Worm (Caenorhabditis elegans) whole organism, young adult: ENCODE results near the gene gpch-1.

ENCODE experiments used
- B0035.1 ChIP-seq: sonication (generic microtip); optimal IDR thresholded peaks from 2 replicates; lab custom pipeline; 2016; ENCODE audit warnings: missing genetic modification characterization, mild to moderate bottlenecking, missing compliant biosample characterization, missing genotype, missing genetic modification reagents
- B0261.1 ChIP-seq: sonication (generic microtip); optimal IDR thresholded peaks from 2 replicates; lab custom pipeline; 2016; ENCODE audit warnings: mild to moderate bottlenecking, missing genetic modification characterization, moderate library complexity, missing compliant biosample characterization
- B0336.3 ChIP-seq: fragments of 200-800 bp; sonication (Bioruptor generic); IDR thresholded peaks from 2 replicates; pipeline ENCODE4 v1.3.6; 2022; ENCODE audit warnings: missing genetic modification characterization, missing compliant biosample characterization
- C06A6.2 ChIP-seq: fragments of 200-800 bp; sonication (Bioruptor generic); conservative IDR thresholded peaks from 2 replicates; pipeline ENCODE4 v1.3.6; 2022; ENCODE audit warnings: missing genetic modification characterization, missing compliant biosample characterization
- F57A8.1 ChIP-seq: fragments of 200-800 bp; sonication (Bioruptor generic); optimal IDR thresholded peaks from 2 replicates; lab custom pipeline; 2018; ENCODE audit warnings: mild to moderate bottlenecking, missing genetic modification characterization, moderate library complexity, missing compliant biosample characterization
- K11D2.4 ChIP-seq: fragments of 200-800 bp; sonication (Bioruptor generic); IDR thresholded peaks from 2 replicates; pipeline ENCODE4 v1.3.6; 2022; ENCODE audit warnings: missing genetic modification reagents, missing genetic modification characterization, missing compliant biosample characterization
- T07F8.4 ChIP-seq: sonication (generic microtip); optimal IDR thresholded peaks from 2 replicates; lab custom pipeline; 2016; ENCODE audit warnings: mild to moderate bottlenecking, missing genetic modification characterization, moderate library complexity, missing compliant biosample characterization
- Y53G8AR.9 ChIP-seq: fragments of 200-800 bp; sonication (Bioruptor generic); conservative IDR thresholded peaks from 2 replicates; pipeline ENCODE4 v1.3.6; 2022; ENCODE audit warnings: missing genetic modification reagents, missing genetic modification characterization, missing compliant biosample characterization
- Y95B8A.8 ChIP-seq: fragments of 200-800 bp; sonication (Bioruptor generic); IDR thresholded peaks from 2 replicates; pipeline ENCODE4 v1.3.6; 2022; ENCODE audit warnings: missing genetic modification reagents, missing genetic modification characterization, missing compliant biosample characterization
- attf-3 ChIP-seq: fragments of 200-800 bp; sonication (Bioruptor generic); conservative IDR thresholded peaks from 2 replicates; pipeline ENCODE4 v1.3.6; 2022; ENCODE audit warnings: missing genetic modification reagents, missing genetic modification characterization, missing compliant biosample characterization
- attf-5 ChIP-seq: fragments of 200-800 bp; sonication (Bioruptor generic); optimal IDR thresholded peaks from 2 replicates; lab custom pipeline; 2018; ENCODE audit warnings: mild to moderate bottlenecking, missing genetic modification characterization, missing compliant biosample characterization
- attf-6 ChIP-seq: fragments of 200-800 bp; sonication (Bioruptor generic); IDR thresholded peaks from 2 replicates; pipeline ENCODE4 v1.3.6; 2022; ENCODE audit warnings: missing genetic modification reagents, missing genetic modification characterization, missing compliant biosample characterization
- ccch-3 ChIP-seq: fragments of 200-800 bp; sonication (Bioruptor generic); optimal IDR thresholded peaks from 2 replicates; lab custom pipeline; 2018; ENCODE audit warnings: mild to moderate bottlenecking, missing genetic modification characterization, missing compliant biosample characterization
- ceh-100 ChIP-seq: fragments of 200-800 bp; sonication (Bioruptor generic); IDR thresholded peaks from 2 replicates; pipeline ENCODE4 v1.3.6; 2022; ENCODE audit warnings: missing genetic modification reagents, missing genetic modification characterization, missing compliant biosample characterization
- chd-7 ChIP-seq: sonication (generic microtip); optimal IDR thresholded peaks from 2 replicates; lab custom pipeline; 2016; ENCODE audit warnings: mild to moderate bottlenecking, missing genetic modification characterization, moderate library complexity, missing compliant biosample characterization
- dox-1 ChIP-seq: fragments of 200-800 bp; sonication (Bioruptor generic); IDR thresholded peaks from 2 replicates; pipeline ENCODE4 v1.3.6; 2022; ENCODE audit warnings: missing genetic modification reagents, missing genetic modification characterization, missing compliant biosample characterization
- efl-1 ChIP-seq: fragments of 150-350 bp; optimal IDR thresholded peaks from 2 replicates; lab custom pipeline; 2014; ENCODE audit warnings: missing biosample characterization, missing genetic modification reagents, missing genetic modification characterization
- ekl-4 ChIP-seq: fragments of 200-800 bp; sonication (Bioruptor generic); IDR thresholded peaks from 2 replicates; pipeline ENCODE4 v1.3.6; 2022; ENCODE audit warnings: missing genetic modification reagents, missing genetic modification characterization, missing compliant biosample characterization
- ets-4 ChIP-seq: fragments of 200-800 bp; sonication (Bioruptor generic); optimal IDR thresholded peaks from 2 replicates; lab custom pipeline; 2018; ENCODE audit warnings: mild to moderate bottlenecking, missing genetic modification characterization, missing compliant biosample characterization
- him-1 ChIP-seq: sonication (generic microtip); optimal IDR thresholded peaks from 2 replicates; lab custom pipeline; 2016; ENCODE audit warnings: missing genotype, missing genetic modification reagents, missing genetic modification characterization, missing compliant biosample characterization
- hlh-26 ChIP-seq: fragments of 200-800 bp; sonication (Bioruptor generic); conservative IDR thresholded peaks from 2 replicates; pipeline ENCODE4 v1.3.6; 2022; ENCODE audit warnings: missing genetic modification reagents, missing genetic modification characterization, missing compliant biosample characterization
- hmg-1.2 ChIP-seq: fragments of 200-800 bp; sonication (Bioruptor generic); IDR thresholded peaks from 2 replicates; pipeline ENCODE4 v1.3.6; 2022; ENCODE audit warnings: missing genetic modification reagents, missing genetic modification characterization, missing compliant biosample characterization
- hrde-1 ChIP-seq: sonication (generic microtip); optimal IDR thresholded peaks from 2 replicates; lab custom pipeline; 2016; ENCODE audit warnings: missing genetic modification characterization, mild to moderate bottlenecking, missing compliant biosample characterization, moderate library complexity, missing genotype, missing genetic modification reagents, borderline replicate concordance
- lag-1 ChIP-seq: fragments of 200-800 bp; sonication (Bioruptor generic); IDR thresholded peaks from 2 replicates; pipeline ENCODE4 v1.3.6; 2022; ENCODE audit warnings: missing genetic modification reagents, missing genetic modification characterization, missing compliant biosample characterization
- let-526 ChIP-seq: fragments of 200-800 bp; sonication (Bioruptor generic); IDR thresholded peaks from 2 replicates; pipeline ENCODE4 v1.3.6; 2022; ENCODE audit warnings: missing genetic modification reagents, missing genetic modification characterization, missing compliant biosample characterization
- lin-26 ChIP-seq: fragments of 200-800 bp; sonication (Bioruptor generic); IDR thresholded peaks from 2 replicates; pipeline ENCODE4 v1.3.6; 2022; ENCODE audit warnings: missing genetic modification reagents, missing genetic modification characterization, missing compliant biosample characterization
- lin-35 ChIP-seq, 3 experiments: fragments of 150-350 bp in 2 of 3; sonication (generic microtip) in 1 of 3; optimal IDR thresholded peaks; 2 replicates each; lab custom pipeline; 2014 to 2018; ENCODE audit warnings: missing biosample characterization in 3 of 3, missing genetic modification characterization in 3 of 3, missing genetic modification reagents in 3 of 3
- lin-40 ChIP-seq: sonication (generic microtip); optimal IDR thresholded peaks from 2 replicates; lab custom pipeline; 2016; ENCODE audit warnings: missing genetic modification characterization, mild to moderate bottlenecking, missing compliant biosample characterization, missing genotype, missing genetic modification reagents
- mcd-1 ChIP-seq: fragments of 200-800 bp; sonication (Bioruptor generic); IDR thresholded peaks from 2 replicates; pipeline ENCODE4 v1.3.6; 2022; ENCODE audit warnings: missing genetic modification reagents, missing genetic modification characterization, missing compliant biosample characterization
- mel-28 ChIP-seq: sonication (generic microtip); optimal IDR thresholded peaks from 2 replicates; lab custom pipeline; 2016; ENCODE audit warnings: borderline replicate concordance, mild to moderate bottlenecking, missing genetic modification characterization, missing compliant biosample characterization
- nfyb-1 ChIP-seq: fragments of 200-800 bp; sonication (Bioruptor generic); IDR thresholded peaks from 2 replicates; pipeline ENCODE4 v1.3.6; 2022; ENCODE audit warnings: missing genetic modification reagents, missing genetic modification characterization, missing compliant biosample characterization
- nhr-120 ChIP-seq: fragments of 200-800 bp; sonication (Bioruptor generic); IDR thresholded peaks from 2 replicates; pipeline ENCODE4 v1.3.6; 2022; ENCODE audit warnings: missing genetic modification characterization, missing compliant biosample characterization
- nhr-80 ChIP-seq: sonication (generic microtip); optimal IDR thresholded peaks from 2 replicates; lab custom pipeline; 2016; ENCODE audit warnings: missing genetic modification characterization, missing compliant biosample characterization
- pha-4 ChIP-seq: fragments of 150-350 bp; sonication (generic microtip); optimal IDR thresholded peaks from 2 replicates; lab custom pipeline; 2014; ENCODE audit warnings: missing biosample characterization, missing genetic modification reagents, missing genetic modification characterization
- rcor-1 ChIP-seq: fragments of 200-800 bp; sonication (Bioruptor generic); IDR thresholded peaks from 2 replicates; pipeline ENCODE4 v1.3.6; 2022; ENCODE audit warnings: missing genetic modification reagents, missing genetic modification characterization, missing compliant biosample characterization
- repo-1 ChIP-seq: sonication (generic microtip); optimal IDR thresholded peaks from 2 replicates; lab custom pipeline; 2017; ENCODE audit warnings: mild to moderate bottlenecking, missing genetic modification characterization, missing compliant biosample characterization
- rpc-1 ChIP-seq, 2 experiments: fragments of 150-350 bp in 1 of 2; sonication (generic microtip) in 1 of 2; optimal IDR thresholded peaks; 2 replicates each; lab custom pipeline; 2014 to 2018; ENCODE audit warnings: missing biosample characterization in 1 of 2, missing genetic modification characterization in 1 of 2, missing genetic modification reagents in 1 of 2, missing genotype in 1 of 2
- snpc-1.1 ChIP-seq: sonication (generic microtip); optimal IDR thresholded peaks from 2 replicates; lab custom pipeline; 2017; ENCODE audit warnings: missing genetic modification characterization, mild to moderate bottlenecking, missing compliant biosample characterization, antibody characterized with exemption, moderate library complexity, missing genotype, missing genetic modification reagents; ENCODE audit not compliant: insufficient read depth
- snpc-3.4 ChIP-seq: sonication (generic microtip); optimal IDR thresholded peaks from 2 replicates; lab custom pipeline; 2017; ENCODE audit warnings: missing genetic modification characterization, mild to moderate bottlenecking, missing compliant biosample characterization, antibody characterized with exemption, moderate library complexity, missing genotype, missing genetic modification reagents
- tbp1 ChIP-seq: fragments of 200-800 bp; sonication (Bioruptor generic); optimal IDR thresholded peaks from 2 replicates; lab custom pipeline; 2018; ENCODE audit warnings: mild to moderate bottlenecking, missing genetic modification characterization, missing compliant biosample characterization
- unc-130 ChIP-seq: sonication (generic microtip); optimal IDR thresholded peaks from 2 replicates; lab custom pipeline; 2016; ENCODE audit warnings: missing genetic modification reagents, missing genetic modification characterization, missing compliant biosample characterization
- xnd-1 ChIP-seq: sonication (generic microtip); optimal IDR thresholded peaks from 2 replicates; lab custom pipeline; 2016; ENCODE audit warnings: missing genotype, missing genetic modification reagents, missing genetic modification characterization, missing compliant biosample characterization
- ztf-18 ChIP-seq: sonication (generic microtip); optimal IDR thresholded peaks from 2 replicates; lab custom pipeline; 2016; ENCODE audit warnings: missing genotype, mild to moderate bottlenecking, missing genetic modification characterization, missing compliant biosample characterization
- ztf-25 ChIP-seq: fragments of 200-800 bp; sonication (Bioruptor generic); IDR thresholded peaks from 2 replicates; pipeline ENCODE4 v1.3.6; 2022; ENCODE audit warnings: missing genetic modification reagents, missing genetic modification characterization, missing compliant biosample characterization

The gpch-1 gene

ce11 chrIII:4412108-4413009 is 4.0 kb downstream of the gpch-1 start (continued):
- no peak for TF ChIP-seq C06A6.2 (GFP tag; lab: Robert Waterston, UW)
- no peak for TF ChIP-seq rpc-1 (optimal IDR thresholded peaks at IDR 0.05; lab: Kevin White, UChicago)
- no peak for TF ChIP-seq rpc-1 (tag; optimal IDR thresholded peaks at IDR 0.05; lab: Kevin White, UChicago)
- no peak for TF ChIP-seq attf-6 (GFP tag; lab: Robert Waterston, UW)
- TF ChIP-seq nhr-120, result no peak
- TF ChIP-seq hrde-1 (tag; lab: Kevin White, UChicago), result no peak
- TF ChIP-seq pha-4, result no peak
- no peak for TF ChIP-seq lag-1 (GFP tag; lab: Robert Waterston, UW)
- no peak for TF ChIP-seq ets-4 (GFP tag; lab: Kevin White, UChicago)
- TF ChIP-seq xnd-1 (tag; lab: Kevin White, UChicago), result peak; percentile 45
- TF ChIP-seq hmg-1.2, result peak; percentile 45; the same call in 1 of the 2 replicates
- TF ChIP-seq snpc-3.4 (tag; lab: Kevin White, UChicago), result peak; percentile 55
- TF ChIP-seq mcd-1 (GFP tag; lab: Robert Waterston, UW), result no peak
- no peak for TF ChIP-seq B0035.1 (tag; lab: Kevin White, UChicago)
- no peak for TF ChIP-seq efl-1
- TF ChIP-seq let-526 (GFP tag; lab: Robert Waterston, UW), result no peak
- no peak for TF ChIP-seq lin-35 (GFP tag; optimal IDR thresholded peaks at IDR 0.05; lab: Kevin White, UChicago)
- TF ChIP-seq attf-3, result no peak
- no peak for TF ChIP-seq nfyb-1 (GFP tag; lab: Robert Waterston, UW)
- no peak for TF ChIP-seq ekl-4 (GFP tag; lab: Robert Waterston, UW)
- no peak for TF ChIP-seq F57A8.1 (GFP tag; lab: Kevin White, UChicago)
- no peak for TF ChIP-seq dox-1 (GFP tag; lab: Robert Waterston, UW)
- no peak for TF ChIP-seq B0336.3
- no peak for TF ChIP-seq unc-130
- no peak for TF ChIP-seq hlh-26 (GFP tag; lab: Robert Waterston, UW)
- TF ChIP-seq tbp1 (GFP tag; lab: Kevin White, UChicago), result peak; percentile 30
- no peak for TF ChIP-seq mel-28
- no peak for TF ChIP-seq repo-1

DNA sequence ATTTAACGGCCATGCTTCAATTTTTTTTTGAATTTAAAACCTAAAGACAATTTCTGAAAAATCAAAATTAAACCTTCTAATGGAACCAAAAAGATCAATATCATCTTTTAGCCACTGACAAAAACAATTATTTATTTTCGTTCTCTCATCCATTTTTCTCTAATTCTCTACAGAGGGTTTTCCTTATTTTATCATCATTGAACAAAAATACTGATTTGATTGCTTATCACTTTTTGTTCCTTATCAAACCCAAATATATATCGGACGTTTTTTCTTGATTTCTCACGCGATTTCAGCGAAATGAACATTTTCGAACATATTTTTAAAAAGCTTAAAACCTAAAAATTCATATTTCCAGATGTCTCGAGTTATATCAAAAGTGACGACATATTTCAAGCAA is 4.7 kb downstream of the gpch-1 start, which contains the start of gene mpc-1:
Gene mpc-1 (plus strand): TSS at position 359 of the 400 bp plus-strand sequence.
- TF ChIP-seq ccch-3 (GFP tag; lab: Kevin White, UChicago) (no peak), xnd-1 (tag; lab: Kevin White, UChicago) (no peak), ceh-100 (GFP tag; lab: Robert Waterston, UW) (no peak), nhr-80 (tag; lab: Kevin White, UChicago) (peak; percentile 52), rcor-1 (no peak), unc-130 (no peak), T07F8.4 (tag; lab: Kevin White, UChicago) (no peak), snpc-1.1 (no peak)

ce11 chrIII:4414041-4414440 is 5.7 kb downstream of the gpch-1 start:
- TF ChIP-seq snpc-3.4 (tag; lab: Kevin White, UChicago) (peak; percentile 73), Y53G8AR.9 (GFP tag; lab: Robert Waterston, UW) (peak; percentile 68), tbp1 (GFP tag; lab: Kevin White, UChicago) (peak; percentile 80), attf-5 (GFP tag; lab: Kevin White, UChicago) (peak; percentile 31), ekl-4 (GFP tag; lab: Robert Waterston, UW) (peak; percentile 74; the same call in 1 of the 2 replicates), ztf-25 (GFP tag; lab: Robert Waterston, UW) (0 out of 2 replicates have a peak, but pooled peaks have one; percentile 55), him-1 (peak; percentile 60), ztf-18 (tag; lab: Kevin White, UChicago) (peak; percentile 34), dox-1 (GFP tag; lab: Robert Waterston, UW) (peak; percentile 64), snpc-1.1 (peak; percentile 70), Y95B8A.8 (0 out of 2 replicates have a peak, but pooled peaks have one; percentile 16), lin-26 (GFP tag; lab: Robert Waterston, UW) (peak; percentile 78), lin-40 (tag; lab: Kevin White, UChicago) (peak; percentile 49), chd-7 (tag; lab: Kevin White, UChicago) (peak; percentile 61), B0261.1 (peak; percentile 61), K11D2.4 (GFP tag; lab: Robert Waterston, UW) (0 out of 2 replicates have a peak, but pooled peaks have one; percentile 35)
